Fruit fly (Drosophila melanogaster) whole organism, embryonic: ENCODE measurements around the gene CG31817.

Experiments used
- CG11695 ChIP-seq: fragments of 200-800 bp; sonication (Bioruptor generic); IDR thresholded peaks from 3 replicates; pipeline ENCODE4 v1.3.6; 2022; ENCODE audit warnings: missing biosample characterization, missing genetic modification characterization
- CG17385 ChIP-seq: fragments of 200-800 bp; sonication (Bioruptor generic); optimal IDR thresholded peaks from 3 replicates; lab custom pipeline; 2018; ENCODE audit warnings: missing biosample characterization, mild to moderate bottlenecking, missing genetic modification characterization
- CG30403 ChIP-seq: fragments of 200-800 bp; sonication (Bioruptor generic); optimal IDR thresholded peaks from 3 replicates; lab custom pipeline; 2016; ENCODE audit warnings: missing biosample characterization, missing genetic modification characterization
- CG9609 ChIP-seq: fragments of 200-800 bp; sonication (Bioruptor generic); optimal IDR thresholded peaks from 3 replicates; lab custom pipeline; 2016; ENCODE audit warnings: missing biosample characterization, missing genetic modification characterization
- Ets65A ChIP-seq: fragments of 200-800 bp; sonication (Bioruptor generic); peaks from one replicate; lab custom pipeline; 2016; ENCODE audit warnings: missing biosample characterization, missing genetic modification characterization
- Fer2 ChIP-seq: fragments of 200-800 bp; sonication (Bioruptor generic); optimal IDR thresholded peaks from 2 replicates; lab custom pipeline; 2018; ENCODE audit warnings: missing biosample characterization, mild to moderate bottlenecking, missing genetic modification characterization, moderate library complexity
- Hr3 ChIP-seq: fragments of 200-800 bp; sonication (Bioruptor generic); optimal IDR thresholded peaks from 3 replicates; lab custom pipeline; 2016; ENCODE audit warnings: missing biosample characterization, missing genetic modification characterization
- Ptx1 ChIP-seq: fragments of 200-800 bp; sonication (Bioruptor generic); IDR thresholded peaks from 2 replicates; pipeline ENCODE4 v1.3.6; 2022; ENCODE audit warnings: missing biosample characterization, missing genetic modification characterization
- croc ChIP-seq: fragments of 200-800 bp; sonication (Bioruptor generic); conservative IDR thresholded peaks from 3 replicates; pipeline ENCODE4 v1.3.6; 2022; ENCODE audit warnings: missing biosample characterization, missing genetic modification characterization
- lola ChIP-seq, 3 experiments: fragments of >200 bp in 2 of 3; fragments of 200-800 bp in 1 of 3; sonication (Bioruptor generic) in 1 of 3; optimal IDR thresholded peaks; 2 replicates each; lab custom pipeline; 2017 to 2019; ENCODE audit warnings: missing biosample characterization in 3 of 3, missing genetic modification characterization in 3 of 3, mild to moderate bottlenecking in 1 of 3, moderate library complexity in 1 of 3
- sens ChIP-seq: fragments of 200-800 bp; sonication (Bioruptor generic); peaks from one replicate; lab custom pipeline; 2016; ENCODE audit warnings: missing biosample characterization, missing genetic modification characterization
- usp ChIP-seq: fragments of >200 bp; optimal IDR thresholded peaks from 2 replicates; lab custom pipeline; 2017; ENCODE audit warnings: missing biosample characterization, missing genetic modification characterization

DNA sequence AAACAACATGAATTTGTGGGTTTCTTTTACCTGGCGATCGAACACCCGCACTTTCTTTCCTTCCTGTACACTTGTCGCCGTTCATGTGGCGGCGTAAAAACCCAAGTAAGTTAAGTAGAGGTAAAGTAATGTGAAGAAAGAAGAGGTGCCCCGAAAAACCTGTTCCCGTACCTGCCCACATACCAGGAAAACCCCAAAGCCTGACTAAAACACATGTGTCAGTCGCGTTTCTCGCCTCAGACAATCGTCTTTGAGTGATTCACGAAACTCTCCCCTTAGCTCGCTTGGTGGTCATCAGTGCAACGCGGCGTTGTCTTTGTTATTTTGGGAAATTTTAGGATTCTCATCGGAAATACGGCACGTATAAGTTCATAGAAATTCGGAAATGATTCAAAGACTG is 14.1 kb downstream of the CG31817 start:
- TF ChIP-seq croc = no peak
- TF ChIP-seq Hr3 (GFP tag; lab: Kevin White, UChicago) = no peak
- TF ChIP-seq Fer2 (tag; lab: Kevin White, UChicago) = no peak
- no peak for TF ChIP-seq CG11695 (GFP tag; lab: Robert Waterston, UW)
- no peak for TF ChIP-seq lola (GFP tag; optimal IDR thresholded peaks at IDR 0.05; lab: Kevin White, UChicago)
- TF ChIP-seq Ets65A (GFP tag; lab: Kevin White, UChicago) = no peak
- TF ChIP-seq Ptx1 (GFP tag; lab: Robert Waterston, UW) = no peak
- no peak for TF ChIP-seq sens (GFP tag; lab: Kevin White, UChicago)
- TF ChIP-seq CG30403 (GFP tag; lab: Kevin White, UChicago) = no peak
- TF ChIP-seq CG17385 = no peak
- no peak for TF ChIP-seq usp (GFP tag; lab: Kevin White, UChicago)
- no peak for TF ChIP-seq CG9609 (GFP tag; lab: Kevin White, UChicago)
